Fruit fly (Drosophila melanogaster): Measurements from ENCODE around the gene CG32109.

Gene CG32109

DNA sequence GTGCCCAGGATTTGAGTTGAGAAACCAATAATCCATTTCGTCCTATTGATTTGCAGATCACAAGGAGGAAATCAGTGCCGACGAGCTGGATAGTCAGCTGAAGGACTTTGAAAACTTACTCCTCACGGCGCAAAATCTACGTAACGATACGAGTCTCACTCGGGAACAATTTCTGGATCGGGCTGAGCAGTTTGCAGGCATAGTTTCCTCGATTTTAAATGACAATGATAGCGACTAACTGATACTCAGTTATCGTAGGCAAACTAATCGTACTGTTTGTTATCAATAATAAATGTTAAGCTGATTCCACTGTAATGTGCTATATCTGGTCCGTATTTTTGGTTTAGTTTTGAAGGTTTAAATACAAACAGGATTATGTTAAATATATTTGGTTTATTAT lies 1.1 kb downstream of the CG32109 start:
- TF ChIP-seq Ravus (GFP tag; IDR thresholded peaks at IDR 0.05) (no peak), CG6791 (GFP tag; IDR thresholded peaks at IDR 0.05; ENCODE audit: partially characterized antibody) (peak; percentile 42; the same call in 1 of the 3 replicates), tna (GFP tag; IDR thresholded peaks at IDR 0.05; ENCODE audit: partially characterized antibody) (peak; percentile 43; the same call in 1 of the 2 replicates), HLH4C (GFP tag; IDR thresholded peaks at IDR 0.05; ENCODE audit: partially characterized antibody) (peak; percentile 83), hb (GFP tag; IDR thresholded peaks at IDR 0.05; ENCODE audit: partially characterized antibody) (peak; percentile 55; the same call in 1 of the 3 replicates), inv (GFP tag; IDR thresholded peaks at IDR 0.05; ENCODE audit: partially characterized antibody) (peak; percentile 27; the same call in 1 of the 2 replicates)

DNA sequence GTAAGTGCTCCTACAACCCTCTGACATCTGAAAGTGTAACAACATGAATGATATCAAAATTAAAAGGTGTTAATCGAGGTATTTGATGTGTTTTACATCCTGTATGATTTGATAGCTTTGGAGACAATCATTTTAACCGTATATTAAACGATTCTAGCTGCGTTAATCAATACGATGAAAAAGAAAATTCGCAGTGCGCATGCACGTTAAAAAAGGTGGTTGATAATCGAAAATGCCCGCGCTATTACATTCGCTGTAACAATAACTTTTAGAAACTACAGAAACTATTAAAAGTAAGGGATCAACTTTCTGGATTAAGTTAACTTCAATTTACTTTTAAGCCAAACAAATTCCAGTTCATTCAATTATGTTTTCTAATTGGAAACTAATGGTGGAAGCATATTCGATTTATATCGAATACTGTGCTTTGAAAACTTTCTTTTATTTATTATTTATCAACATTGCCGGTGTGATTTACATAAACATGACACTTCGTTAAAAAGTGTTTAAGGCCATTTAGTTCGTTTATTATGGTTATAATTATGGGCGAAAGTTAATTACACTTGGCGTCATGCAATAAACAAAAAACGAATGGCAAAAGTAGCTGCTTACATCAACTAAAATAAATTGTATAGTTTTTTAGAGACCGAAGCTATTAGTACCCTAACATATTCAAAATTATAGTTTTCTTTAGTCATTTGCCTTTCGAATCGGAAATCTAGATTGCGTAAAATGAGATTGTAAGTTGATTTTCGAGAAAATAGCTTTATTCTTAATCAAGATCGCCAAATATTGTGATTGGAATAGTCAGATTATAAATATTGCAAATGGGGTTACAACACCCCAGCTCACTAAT lies 3.8 kb downstream of the CG32109 start:
- TF ChIP-seq CG4820 (GFP tag; optimal IDR thresholded peaks at IDR 0.05) (no peak), gfzf (GFP tag; optimal IDR thresholded peaks at IDR 0.05) (no peak), CG6765 (GFP tag; optimal IDR thresholded peaks at IDR 0.05) (no peak), insv (GFP tag; optimal IDR thresholded peaks at IDR 0.05) (peak; percentile 55 to 93), Scr (GFP tag; IDR thresholded peaks at IDR 0.05; ENCODE audit: partially characterized antibody) (peak; percentile 42; the same call in 1 of the 2 replicates), esg (GFP tag; conservative IDR thresholded peaks at IDR 0.05) (no peak), NfI (GFP tag; optimal IDR thresholded peaks at IDR 0.05) (no peak), Dll (GFP tag; IDR thresholded peaks at IDR 0.05; ENCODE audit: partially characterized antibody) (0 out of 4 replicates have a peak, but pooled peaks have one; percentile 39), CG6654 (GFP tag; optimal IDR thresholded peaks at IDR 0.05) (no peak), onecut (GFP tag; IDR thresholded peaks at IDR 0.05) (peak; percentile 83), klu (GFP tag; IDR thresholded peaks at IDR 0.05) (no peak), HHEX (GFP tag; optimal IDR thresholded peaks at IDR 0.05) (no peak), CG2678 (tag; optimal IDR thresholded peaks at IDR 0.05) (no peak), CG13287 (GFP tag; IDR thresholded peaks at IDR 0.05; ENCODE audit: partially characterized antibody) (no peak), NC2α (GFP tag; optimal IDR thresholded peaks at IDR 0.05) (no peak), CG12104 (GFP tag; optimal IDR thresholded peaks at IDR 0.05) (no peak), ewg (GFP tag; optimal IDR thresholded peaks at IDR 0.05) (peak; percentile 82), Dp (GFP tag; optimal IDR thresholded peaks at IDR 0.05) (peak; percentile 34), CG11560 (tag; IDR thresholded peaks at IDR 0.05) (no peak; the same call in 2 of the 3 replicates), CG9215 (GFP tag; IDR thresholded peaks at IDR 0.05) (no peak), CG16813 (GFP tag; IDR thresholded peaks at IDR 0.05; ENCODE audit: partially characterized antibody) (peak; percentile 33; the same call in 1 of the 3 replicates), CG5953 (GFP tag; IDR thresholded peaks at IDR 0.05) (no peak), D19A (tag; optimal IDR thresholded peaks at IDR 0.05) (peak; percentile 93), E2f2 (GFP tag; IDR thresholded peaks at IDR 0.05) (peak; percentile 30; the same call in 1 of the 2 replicates), CG34224 (GFP tag; IDR thresholded peaks at IDR 0.05; ENCODE audit: partially characterized antibody) (peak; percentile 43; the same call in 1 of the 3 replicates), BEAF-32 (GFP tag; optimal IDR thresholded peaks at IDR 0.05) (peak; percentile 49), CG12219 (GFP tag; optimal IDR thresholded peaks at IDR 0.05) (no peak), CG12942 (GFP tag; optimal IDR thresholded peaks at IDR 0.05) (no peak), CG30020 (tag; optimal IDR thresholded peaks at IDR 0.05) (no peak), grn (GFP tag; optimal IDR thresholded peaks at IDR 0.05) (peak; percentile 13)
